Fruit fly (Drosophila melanogaster) whole organism, prepupa: ENCODE results near the gene CG43175.

Source experiments
- CG10631 ChIP-seq: fragments of 200-800 bp; sonication (Bioruptor generic); optimal IDR thresholded peaks from 2 replicates; lab custom pipeline; 2016; ENCODE audit warnings: missing biosample characterization, missing genetic modification characterization
- CG11294 ChIP-seq: fragments of 200-800 bp; sonication (Bioruptor generic); IDR thresholded peaks from 2 replicates; pipeline ENCODE4 v1.3.6; 2022; ENCODE audit warnings: missing biosample characterization, missing genetic modification characterization
- CG11902 ChIP-seq: fragments of 200-800 bp; sonication (Bioruptor generic); optimal IDR thresholded peaks from 3 replicates; lab custom pipeline; 2016; ENCODE audit warnings: missing biosample characterization, missing genetic modification characterization
- CG1621 ChIP-seq: fragments of 200-800 bp; sonication (Bioruptor generic); optimal IDR thresholded peaks from 3 replicates; lab custom pipeline; 2018; ENCODE audit warnings: missing biosample characterization, mild to moderate bottlenecking, missing genetic modification characterization
- CG16779 ChIP-seq: fragments of 200-800 bp; sonication (Bioruptor generic); optimal IDR thresholded peaks from 3 replicates; lab custom pipeline; 2017; ENCODE audit warnings: missing biosample characterization, mild to moderate bottlenecking, missing genetic modification characterization
- CG3032 ChIP-seq: fragments of 200-800 bp; optimal IDR thresholded peaks from 2 replicates; lab custom pipeline; 2019; ENCODE audit warnings: missing biosample characterization, mild to moderate bottlenecking, missing genetic modification characterization, moderate library complexity
- CG31627 ChIP-seq: fragments of 200-800 bp; sonication (Bioruptor generic); optimal IDR thresholded peaks from 3 replicates; lab custom pipeline; 2016; ENCODE audit warnings: missing biosample characterization, missing genetic modification characterization
- CG4318 ChIP-seq: fragments of 200-800 bp; sonication (Bioruptor generic); optimal IDR thresholded peaks from 3 replicates; lab custom pipeline; 2017; ENCODE audit warnings: missing biosample characterization, mild to moderate bottlenecking, missing genetic modification characterization
- CG6163 ChIP-seq: fragments of 200-800 bp; sonication (Bioruptor generic); IDR thresholded peaks from 3 replicates; pipeline ENCODE4 v1.3.6; 2022; ENCODE audit warnings: missing biosample characterization, missing genetic modification characterization
- CG6792 ChIP-seq: fragments of 200-800 bp; sonication (Bioruptor generic); optimal IDR thresholded peaks from 3 replicates; lab custom pipeline; 2016; ENCODE audit warnings: missing biosample characterization, missing genetic modification characterization
- CG6808 ChIP-seq: fragments of 200-800 bp; sonication (Bioruptor generic); optimal IDR thresholded peaks from 3 replicates; lab custom pipeline; 2017; ENCODE audit warnings: missing biosample characterization, missing genetic modification characterization, mild to moderate bottlenecking, moderate library complexity, missing genetic modification reagents
- CG7368 ChIP-seq: fragments of 200-800 bp; sonication (Bioruptor generic); optimal IDR thresholded peaks from 3 replicates; lab custom pipeline; 2016; ENCODE audit warnings: missing biosample characterization, missing genetic modification characterization
- CG8119 ChIP-seq: fragments of 200-800 bp; sonication (Bioruptor generic); IDR thresholded peaks from 3 replicates; pipeline ENCODE4 v1.3.6; 2022; ENCODE audit warnings: missing biosample characterization, missing genetic modification characterization
- CG8319 ChIP-seq: fragments of 200-800 bp; sonication (Bioruptor generic); optimal IDR thresholded peaks from 3 replicates; lab custom pipeline; 2016; ENCODE audit warnings: missing biosample characterization, missing genetic modification characterization
- Eip78C ChIP-seq: fragments of 200-800 bp; sonication (Bioruptor generic); peaks from one replicate; lab custom pipeline; 2016; ENCODE audit warnings: missing biosample characterization, missing genetic modification characterization
- Eip93F ChIP-seq: fragments of 200-800 bp; sonication (Bioruptor generic); optimal IDR thresholded peaks from 2 replicates; lab custom pipeline; 2016; ENCODE audit warnings: missing biosample characterization, mild to moderate bottlenecking, missing genetic modification characterization
- Gug ChIP-seq: fragments of 200-800 bp; sonication (Bioruptor generic); IDR thresholded peaks from 2 replicates; pipeline ENCODE4 v1.3.6; 2022; ENCODE audit warnings: missing biosample characterization, missing genetic modification characterization
- Hr38 ChIP-seq: sonication (Bioruptor generic); optimal IDR thresholded peaks from 2 replicates; lab custom pipeline; 2016; ENCODE audit warnings: missing biosample characterization, missing genetic modification characterization
- Met ChIP-seq: fragments of 200-800 bp; sonication (Bioruptor generic); optimal IDR thresholded peaks from 3 replicates; lab custom pipeline; 2016; ENCODE audit warnings: missing biosample characterization, missing genetic modification characterization
- OdsH ChIP-seq: fragments of 200-800 bp; sonication (Bioruptor generic); optimal IDR thresholded peaks from 3 replicates; lab custom pipeline; 2016; ENCODE audit warnings: missing biosample characterization, missing genetic modification characterization
- Smox ChIP-seq: fragments of 200-800 bp; sonication (Bioruptor generic); optimal IDR thresholded peaks from 3 replicates; lab custom pipeline; 2016; ENCODE audit warnings: missing biosample characterization, missing genetic modification characterization
- Sox102F ChIP-seq: fragments of 200-800 bp; sonication (Bioruptor generic); optimal IDR thresholded peaks from 2 replicates; lab custom pipeline; 2016; ENCODE audit warnings: missing biosample characterization, mild to moderate bottlenecking, missing genetic modification characterization
- acj6 ChIP-seq: fragments of 200-800 bp; sonication (Bioruptor generic); optimal IDR thresholded peaks from 3 replicates; lab custom pipeline; 2016; ENCODE audit warnings: missing biosample characterization, missing genetic modification characterization
- dac ChIP-seq: fragments of 200-800 bp; sonication (Bioruptor generic); optimal IDR thresholded peaks from 2 replicates; lab custom pipeline; 2017; ENCODE audit warnings: missing biosample characterization, mild to moderate bottlenecking, missing genetic modification characterization
- dsx ChIP-seq: fragments of 200-800 bp; optimal IDR thresholded peaks from 3 replicates; lab custom pipeline; 2019; ENCODE audit warnings: missing biosample characterization, mild to moderate bottlenecking, missing genetic modification characterization, moderate library complexity; ENCODE audit not compliant: poor library complexity, severe bottlenecking
- eg ChIP-seq: fragments of 200-800 bp; sonication (Bioruptor generic); IDR thresholded peaks from 3 replicates; pipeline ENCODE4 v1.3.6; 2022; ENCODE audit warnings: missing biosample characterization, missing genetic modification characterization
- esn ChIP-seq: fragments of 200-800 bp; sonication (Bioruptor generic); optimal IDR thresholded peaks from 2 replicates; lab custom pipeline; 2016; ENCODE audit warnings: missing biosample characterization, mild to moderate bottlenecking, missing genetic modification characterization, moderate library complexity
- fd59A ChIP-seq: fragments of 200-800 bp; sonication (Bioruptor generic); optimal IDR thresholded peaks from 2 replicates; lab custom pipeline; 2017; ENCODE audit warnings: missing biosample characterization, mild to moderate bottlenecking, missing genetic modification characterization, missing genetic modification reagents
- fkh ChIP-seq: fragments of 200-800 bp; sonication (Bioruptor generic); optimal IDR thresholded peaks from 3 replicates; lab custom pipeline; 2017; ENCODE audit warnings: missing biosample characterization, mild to moderate bottlenecking, missing genetic modification characterization, moderate library complexity
- pdm3 ChIP-seq: fragments of 200-800 bp; sonication (Bioruptor generic); optimal IDR thresholded peaks from 3 replicates; lab custom pipeline; 2016; ENCODE audit warnings: missing biosample characterization, missing genetic modification characterization
- salr ChIP-seq, 2 experiments: fragments of 200-800 bp; sonication (Bioruptor generic); optimal IDR thresholded peaks; 3 replicates each; lab custom pipeline; 2016 to 2018; ENCODE audit warnings: missing biosample characterization in 2 of 2, missing genetic modification characterization in 2 of 2, mild to moderate bottlenecking in 1 of 2
- svp ChIP-seq: fragments of 200-800 bp; sonication (Bioruptor generic); peaks from one replicate; lab custom pipeline; 2016; ENCODE audit warnings: missing biosample characterization, missing genetic modification characterization

CG43175 gene

DNA sequence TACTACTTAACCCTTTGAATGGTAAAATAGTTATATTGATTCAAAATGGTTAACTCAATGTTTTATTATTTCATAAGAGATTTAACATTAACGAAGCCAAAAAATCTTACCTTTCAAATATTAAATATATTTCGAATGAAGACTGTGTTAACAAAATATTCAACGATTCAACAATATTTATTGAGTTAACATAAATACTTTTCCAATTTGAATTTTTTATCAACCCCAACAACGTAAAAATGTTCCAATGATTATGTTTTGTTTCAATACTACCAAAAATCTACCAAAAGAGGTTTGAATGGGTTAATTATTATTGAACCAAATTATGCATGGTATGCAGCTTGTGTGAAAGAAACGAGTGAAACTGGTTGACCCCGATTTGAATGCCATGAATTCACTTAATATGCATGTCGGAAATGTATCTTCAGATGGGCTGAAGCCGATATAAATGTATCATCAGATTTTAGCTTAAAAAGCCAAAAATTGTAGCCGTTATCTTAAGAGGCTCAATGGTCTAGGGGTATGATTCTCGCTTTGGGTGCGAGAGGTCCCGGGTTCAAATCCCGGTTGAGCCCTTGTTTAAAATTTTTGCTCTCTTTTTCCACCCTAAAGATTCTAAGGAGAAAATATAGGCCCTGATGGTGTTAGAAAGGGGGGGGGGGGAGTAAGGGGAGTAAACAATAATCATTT is 804 bp downstream of the CG43175 start:
- TF ChIP-seq Eip93F: no peak
- peak; percentile 44 for TF ChIP-seq svp (GFP tag; lab: Kevin White, UChicago)
- no peak for TF ChIP-seq acj6
- TF ChIP-seq CG16779 (tag; lab: Kevin White, UChicago): no peak
- peak; percentile 81 for TF ChIP-seq Eip78C

dm6 chr3R:17644019-17644418 is 13.5 kb downstream of the CG43175 start:
- TF ChIP-seq svp (GFP tag; lab: Kevin White, UChicago) (peak; percentile 77), salr (GFP tag; optimal IDR thresholded peaks at IDR 0.05; lab: Kevin White, UChicago) (no peak)

DNA sequence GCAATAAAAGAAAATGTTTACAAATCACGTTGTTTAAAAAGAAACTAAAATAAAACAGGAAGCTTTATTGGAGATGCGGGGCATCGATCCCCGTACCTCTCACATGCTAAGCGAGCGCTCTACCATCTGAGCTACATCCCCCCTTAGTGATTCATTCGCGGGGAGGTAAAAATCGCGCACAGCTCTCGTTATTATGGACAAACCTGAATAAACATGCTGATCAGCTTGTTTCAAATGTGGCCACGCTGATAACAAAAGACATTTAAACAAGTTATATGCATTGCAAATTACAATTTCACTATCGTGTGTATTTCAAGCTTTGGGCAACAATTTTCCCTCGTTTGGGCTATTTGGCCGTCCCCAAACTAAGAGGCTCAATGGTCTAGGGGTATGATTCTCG is 14.7 kb downstream of the CG43175 start:
- TF ChIP-seq acj6 (no peak), CG31627 (GFP tag; lab: Kevin White, UChicago) (no peak), CG7368 (no peak), CG8119 (no peak), CG6163 (GFP tag; lab: Robert Waterston, UW) (no peak), CG10631 (no peak), pdm3 (GFP tag; lab: Kevin White, UChicago) (no peak), CG6808 (GFP tag; lab: Kevin White, UChicago) (no peak), CG8319 (GFP tag; lab: Kevin White, UChicago) (no peak), Gug (GFP tag; lab: Robert Waterston, UW) (no peak), Met (no peak), fd59A (GFP tag; lab: Kevin White, UChicago) (no peak), dac (no peak), Eip93F (no peak), Smox (GFP tag; lab: Kevin White, UChicago) (no peak), Hr38 (no peak), CG11294 (GFP tag; lab: Robert Waterston, UW) (no peak)

dm6 chr3R:17646102-17647050 is 15.9 kb downstream of the CG43175 start:
- TF ChIP-seq CG11902 (GFP tag; lab: Kevin White, UChicago) (no peak), CG1621 (no peak), fkh (GFP tag; lab: Kevin White, UChicago) (peak; percentile 33), Met (peak; percentile 14), Eip78C (peak; percentile 67), esn (GFP tag; lab: Kevin White, UChicago) (peak; percentile 21), CG6792 (peak; percentile 2), CG4318 (GFP tag; lab: Kevin White, UChicago) (no peak), svp (GFP tag; lab: Kevin White, UChicago) (no peak), Sox102F (GFP tag; lab: Kevin White, UChicago) (peak; percentile 34), OdsH (GFP tag; lab: Kevin White, UChicago) (no peak), dsx (GFP tag; lab: Kevin White, UChicago) (peak; percentile 84)
- TF ChIP-seq, all 60 proteins: peak for 7

dm6 chr3R:17647444-17647843 is 16.9 kb downstream of the CG43175 start, which contains the start of gene CG14322:
CG14322 (plus strand) TSS chr3R:17647679.
- TF ChIP-seq CG3032 (tag; lab: Kevin White, UChicago) (peak; percentile 1), salr (GFP tag; optimal IDR thresholded peaks at IDR 0.05; lab: Kevin White, UChicago) (no peak), eg (GFP tag; lab: Robert Waterston, UW) (no peak)
- TF ChIP-seq, all 60 proteins: peak for 1
